Worm (Caenorhabditis elegans) whole organism, midembryonic: Measurements from ENCODE around the gene ace-1.

ENCODE experiments used
- T22C8.4 ChIP-seq: fragments of 200-800 bp; sonication (Bioruptor generic); IDR thresholded peaks from 2 replicates; pipeline ENCODE4 v1.3.6; 2022; ENCODE audit warnings: missing genetic modification characterization, missing compliant biosample characterization
- cog-1 ChIP-seq: sonication (generic microtip); optimal IDR thresholded peaks from 2 replicates; lab custom pipeline; 2016; ENCODE audit warnings: missing genetic modification characterization, missing compliant biosample characterization
- flt-1 ChIP-seq: fragments of 200-800 bp; sonication (Bioruptor generic); IDR thresholded peaks from 2 replicates; pipeline ENCODE4 v1.3.6; 2022; ENCODE audit warnings: missing genetic modification characterization, missing compliant biosample characterization
- klf-2 ChIP-seq: fragments of 200-800 bp; sonication (Bioruptor generic); conservative IDR thresholded peaks from 2 replicates; pipeline ENCODE4 v1.3.6; 2022; ENCODE audit warnings: missing genetic modification reagents, missing genetic modification characterization, missing compliant biosample characterization
- med-1 ChIP-seq: sonication (generic microtip); optimal IDR thresholded peaks from 2 replicates; lab custom pipeline; 2017; ENCODE audit warnings: missing genetic modification characterization, mild to moderate bottlenecking, missing compliant biosample characterization, antibody characterized with exemption, missing genetic modification reagents; ENCODE audit not compliant: insufficient read depth
- ref-1 ChIP-seq: fragments of 200-800 bp; sonication (Bioruptor generic); conservative IDR thresholded peaks from 2 replicates; pipeline ENCODE4 v1.3.6; 2022; ENCODE audit warnings: missing genetic modification reagents, missing genetic modification characterization, missing compliant biosample characterization
- tab-1 ChIP-seq: fragments of 200-800 bp; sonication (Bioruptor generic); IDR thresholded peaks from 2 replicates; pipeline ENCODE4 v1.3.6; 2022; ENCODE audit warnings: missing genetic modification characterization, missing compliant biosample characterization
- ztf-23 ChIP-seq: fragments of 200-800 bp; sonication (Bioruptor generic); IDR thresholded peaks from 2 replicates; pipeline ENCODE4 v1.3.6; 2022; ENCODE audit warnings: missing genetic modification reagents, missing genetic modification characterization, missing compliant biosample characterization
- ztf-29 ChIP-seq: fragments of 200-800 bp; sonication (Bioruptor generic); IDR thresholded peaks from 2 replicates; pipeline ENCODE4 v1.3.6; 2022; ENCODE audit warnings: missing genetic modification reagents, missing genetic modification characterization, missing compliant biosample characterization

ce11 chrX:16391110-16391509 lies 24.0 kb downstream of the ace-1 start:
- TF ChIP-seq cog-1 (tag; lab: Kevin White, UChicago) (no peak), flt-1 (GFP tag; lab: Robert Waterston, UW) (no peak), tab-1 (GFP tag; lab: Robert Waterston, UW) (no peak), med-1 (no peak), ref-1 (GFP tag; lab: Robert Waterston, UW) (no peak), T22C8.4 (GFP tag; lab: Robert Waterston, UW) (no peak), klf-2 (GFP tag; lab: Robert Waterston, UW) (no peak), ztf-23 (GFP tag; lab: Robert Waterston, UW) (no peak), ztf-29 (no peak)
